Fruit fly (Drosophila melanogaster): ENCODE measurements around the gene CG31142.

Gene CG31142

DNA sequence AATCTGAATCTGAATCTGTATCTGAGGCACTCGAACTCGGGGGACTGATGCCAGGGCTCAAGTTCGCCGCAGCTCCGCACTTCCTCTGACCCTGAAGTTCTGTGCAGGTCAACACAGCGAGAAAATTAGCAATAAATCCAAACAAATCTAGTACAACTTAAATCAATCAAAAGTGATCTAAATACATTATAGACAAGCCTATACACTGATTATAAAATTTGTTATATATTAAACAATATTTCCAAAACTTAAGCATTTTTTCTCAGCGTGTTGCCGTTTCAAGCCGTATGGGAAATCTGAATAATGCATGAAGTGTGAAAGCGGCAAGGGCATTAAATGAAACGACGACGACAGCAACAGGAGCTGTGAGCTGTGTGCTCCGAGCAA, 14.0 kb upstream of the CG31142 start (continued):
- TF ChIP-seq Meics (GFP tag; optimal IDR thresholded peaks at IDR 0.05) (peak; percentile 43), wek (GFP tag; optimal IDR thresholded peaks at IDR 0.05) (no peak), PHDP (tag; optimal IDR thresholded peaks at IDR 0.05) (peak; percentile 5), CG13624 (GFP tag; optimal IDR thresholded peaks at IDR 0.05) (no peak), zen (tag; optimal IDR thresholded peaks at IDR 0.05) (no peak), Xbp1 (GFP tag; optimal IDR thresholded peaks at IDR 0.05) (peak; percentile 26), Ssrp (tag; optimal IDR thresholded peaks at IDR 0.05) (peak; percentile 12), vvl (GFP tag; IDR thresholded peaks at IDR 0.05) (peak; percentile 65), Med (GFP tag) (peak; percentile 66), sens (GFP tag) (peak; percentile 57), CG9609 (GFP tag; optimal IDR thresholded peaks at IDR 0.05) (no peak), Asciz (GFP tag; optimal IDR thresholded peaks at IDR 0.05) (peak; percentile 21), ap (GFP tag; IDR thresholded peaks at IDR 0.05) (no peak), Nf-YA (GFP tag; IDR thresholded peaks at IDR 0.05) (no peak), pan (optimal IDR thresholded peaks at IDR 0.05) (no peak), pan (GFP tag; optimal IDR thresholded peaks at IDR 0.05 in 1 of 2, IDR thresholded peaks at IDR 0.05 in 1 of 2) (peak in 1 of 2 experiments; percentile 73), CG7556 (GFP tag; optimal IDR thresholded peaks at IDR 0.05) (peak; percentile 41), hb (GFP tag; IDR thresholded peaks at IDR 0.05; ENCODE audit: partially characterized antibody) (no peak), CG31224 (GFP tag; IDR thresholded peaks at IDR 0.05) (peak; percentile 29; the same call in 1 of the 2 replicates), sob (GFP tag; IDR thresholded peaks at IDR 0.05) (peak; percentile 60; the same call in 1 of the 2 replicates), hkb (optimal IDR thresholded peaks at IDR 0.05) (no peak), hkb (GFP tag; IDR thresholded peaks at IDR 0.05) (peak; percentile 53), CG12155 (GFP tag; optimal IDR thresholded peaks at IDR 0.05) (peak; percentile 3), CG6175 (GFP tag; IDR thresholded peaks at IDR 0.05) (no peak), CG11560 (tag; IDR thresholded peaks at IDR 0.05) (no peak), seq (GFP tag; IDR thresholded peaks at IDR 0.05) (no peak), CG2678 (tag; optimal IDR thresholded peaks at IDR 0.05) (peak; percentile 53), org-1 (GFP tag; optimal IDR thresholded peaks at IDR 0.05) (no peak), ac (GFP tag; optimal IDR thresholded peaks at IDR 0.05) (no peak), prd (optimal IDR thresholded peaks at IDR 0.05) (no peak), prd (GFP tag; IDR thresholded peaks at IDR 0.05) (peak; percentile 55; the same call in 2 of the 3 replicates), Aef1 (GFP tag; IDR thresholded peaks at IDR 0.05) (0 out of 3 replicates have a peak, but pooled peaks have one; percentile 24), pnt (GFP tag; optimal IDR thresholded peaks at IDR 0.05) (no peak), grn (GFP tag; optimal IDR thresholded peaks at IDR 0.05) (no peak), nerfin-1 (tag; optimal IDR thresholded peaks at IDR 0.05) (no peak), CG14014 (GFP tag; IDR thresholded peaks at IDR 0.05) (peak; percentile 71), CG1603 (tag; optimal IDR thresholded peaks at IDR 0.05) (peak; percentile 58), CG8388 (GFP tag; optimal IDR thresholded peaks at IDR 0.05) (peak; percentile 4), CG11695 (GFP tag; IDR thresholded peaks at IDR 0.05) (0 out of 3 replicates have a peak, but pooled peaks have one; percentile 18), tio (GFP tag; optimal IDR thresholded peaks at IDR 0.05) (peak; percentile 27), eve (GFP tag; optimal IDR thresholded peaks at IDR 0.05) (no peak), slou (GFP tag; optimal IDR thresholded peaks at IDR 0.05) (peak; percentile 5), CG8290 (GFP tag; optimal IDR thresholded peaks at IDR 0.05) (no peak), CG8290 (tag; optimal IDR thresholded peaks at IDR 0.05) (peak in 1 of 2 experiments; percentile 31), caup (GFP tag; optimal IDR thresholded peaks at IDR 0.05; ENCODE audit: severe bottlenecking) (no peak), Xrp1 (GFP tag; IDR thresholded peaks at IDR 0.05) (peak; percentile 64; the same call in 1 of the 2 replicates), CG18476 (GFP tag; optimal IDR thresholded peaks at IDR 0.05) (peak; percentile 3), H15 (GFP tag; IDR thresholded peaks at IDR 0.05) (0 out of 3 replicates have a peak, but pooled peaks have one; percentile 26), CG10366 (GFP tag; IDR thresholded peaks at IDR 0.05) (0 out of 2 replicates have a peak, but pooled peaks have one; percentile 36), Dp (GFP tag; optimal IDR thresholded peaks at IDR 0.05) (no peak), wor (GFP tag; IDR thresholded peaks at IDR 0.05) (0 out of 2 replicates have a peak, but pooled peaks have one; percentile 20), bowl (GFP tag; IDR thresholded peaks at IDR 0.05) (no peak), ranshi (GFP tag; IDR thresholded peaks at IDR 0.05) (peak; percentile 38; the same call in 1 of the 2 replicates)

Measured in whole organism, embryonic.